Fruit fly (Drosophila melanogaster) whole organism, prepupa: Measurements from ENCODE around the gene CG31650.

Experiments used
- Blimp-1 ChIP-seq: fragments of 200-800 bp; sonication (Bioruptor generic); optimal IDR thresholded peaks from 3 replicates; lab custom pipeline; 2017; ENCODE audit warnings: missing biosample characterization, missing genetic modification characterization, mild to moderate bottlenecking, moderate library complexity, missing genetic modification reagents
- CG10631 ChIP-seq: fragments of 200-800 bp; sonication (Bioruptor generic); optimal IDR thresholded peaks from 2 replicates; lab custom pipeline; 2016; ENCODE audit warnings: missing biosample characterization, missing genetic modification characterization
- CG1621 ChIP-seq: fragments of 200-800 bp; sonication (Bioruptor generic); optimal IDR thresholded peaks from 3 replicates; lab custom pipeline; 2018; ENCODE audit warnings: missing biosample characterization, mild to moderate bottlenecking, missing genetic modification characterization
- Ets21C ChIP-seq: fragments of 200-800 bp; sonication (Bioruptor generic); optimal IDR thresholded peaks from 3 replicates; lab custom pipeline; 2016; ENCODE audit warnings: missing biosample characterization, missing genetic modification characterization
- Ets96B ChIP-seq: fragments of 200-800 bp; optimal IDR thresholded peaks from 2 replicates; lab custom pipeline; 2019; ENCODE audit warnings: missing biosample characterization, mild to moderate bottlenecking, missing genetic modification characterization, moderate library complexity
- Smox ChIP-seq: fragments of 200-800 bp; sonication (Bioruptor generic); optimal IDR thresholded peaks from 3 replicates; lab custom pipeline; 2016; ENCODE audit warnings: missing biosample characterization, missing genetic modification characterization
- Sox15 ChIP-seq: fragments of 200-800 bp; sonication (Bioruptor generic); optimal IDR thresholded peaks from 3 replicates; lab custom pipeline; 2016; ENCODE audit warnings: missing biosample characterization, missing genetic modification characterization
- eg ChIP-seq: fragments of 200-800 bp; sonication (Bioruptor generic); IDR thresholded peaks from 3 replicates; pipeline ENCODE4 v1.3.6; 2022; ENCODE audit warnings: missing biosample characterization, missing genetic modification characterization
- fd85E ChIP-seq: fragments of 200-800 bp; sonication (Bioruptor generic); optimal IDR thresholded peaks from 3 replicates; lab custom pipeline; 2016; ENCODE audit warnings: missing biosample characterization, missing genetic modification characterization
- fkh ChIP-seq: fragments of 200-800 bp; sonication (Bioruptor generic); optimal IDR thresholded peaks from 3 replicates; lab custom pipeline; 2017; ENCODE audit warnings: missing biosample characterization, mild to moderate bottlenecking, missing genetic modification characterization, moderate library complexity
- net ChIP-seq: fragments of 200-800 bp; sonication (Bioruptor generic); optimal IDR thresholded peaks from 3 replicates; lab custom pipeline; 2016; ENCODE audit warnings: missing biosample characterization, missing genetic modification characterization
- spab ChIP-seq: fragments of 200-800 bp; sonication (Bioruptor generic); optimal IDR thresholded peaks from 2 replicates; lab custom pipeline; 2017; ENCODE audit warnings: missing biosample characterization, mild to moderate bottlenecking, missing genetic modification characterization, missing genetic modification reagents

DNA sequence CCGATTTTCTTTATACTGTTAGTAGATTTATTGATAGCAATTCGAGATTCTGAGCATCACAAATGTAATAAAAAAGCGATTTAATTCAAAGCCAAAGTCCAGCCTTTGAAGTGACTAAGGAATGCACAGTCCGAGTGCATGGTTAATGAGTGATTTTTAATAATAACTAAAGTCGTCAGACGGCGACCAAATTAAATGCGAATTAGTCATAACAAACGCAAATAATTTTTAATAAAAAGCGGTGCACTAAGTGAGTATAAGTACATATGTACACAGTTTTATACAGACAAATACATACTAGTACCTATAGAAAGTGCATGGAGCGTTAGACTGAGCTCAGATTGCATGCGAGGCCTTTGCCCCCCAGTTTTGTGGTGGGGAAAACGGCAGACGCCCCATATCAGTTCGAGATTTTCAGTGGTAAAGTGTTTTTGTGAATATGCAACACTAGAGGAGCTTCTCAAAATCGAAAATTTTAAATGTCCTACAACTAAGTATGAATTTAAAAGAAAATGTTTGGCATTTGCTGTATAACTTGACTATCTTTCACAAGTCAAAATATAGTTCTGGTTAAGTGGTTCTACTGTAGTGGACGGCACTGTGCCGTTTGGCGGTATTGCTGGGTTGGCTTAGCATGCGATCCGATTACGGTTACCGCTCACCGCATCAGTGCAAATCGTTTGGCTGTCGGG is 41.7 kb downstream of the CG31650 start:
- TF ChIP-seq CG1621 (no peak), net (GFP tag; lab: Kevin White, UChicago) (peak; percentile 37), spab (GFP tag; lab: Kevin White, UChicago) (no peak), Smox (GFP tag; lab: Kevin White, UChicago) (no peak), Ets96B (peak; percentile 13), CG10631 (peak; percentile 15), Blimp-1 (GFP tag; lab: Kevin White, UChicago) (no peak), Ets21C (GFP tag; lab: Kevin White, UChicago) (no peak), Sox15 (GFP tag; lab: Kevin White, UChicago) (no peak), eg (GFP tag; lab: Robert Waterston, UW) (peak; percentile 83), fd85E (GFP tag; lab: Kevin White, UChicago) (no peak), fkh (no peak)
